Worm (Caenorhabditis elegans) whole organism, L3 larva: ENCODE results near the gene K02E10.6.

ENCODE experiments used
- ama-1 ChIP-seq: fragments of 150-350 bp; optimal IDR thresholded peaks from 2 replicates; lab custom pipeline; 2018
- nhr-12 ChIP-seq: fragments of 150-350 bp; optimal IDR thresholded peaks from 2 replicates; lab custom pipeline; 2014; ENCODE audit warnings: missing biosample characterization, missing genetic modification characterization
- nhr-237 ChIP-seq: fragments of 150-350 bp; optimal IDR thresholded peaks from 2 replicates; lab custom pipeline; 2014; ENCODE audit warnings: missing biosample characterization, missing genetic modification characterization
- nhr-25 ChIP-seq: sonication (generic microtip); optimal IDR thresholded peaks from 2 replicates; lab custom pipeline; 2017; ENCODE audit warnings: missing biosample characterization, missing genetic modification characterization
- pqm-1 ChIP-seq: fragments of 150-350 bp; optimal IDR thresholded peaks from 2 replicates; lab custom pipeline; 2017; ENCODE audit warnings: missing biosample characterization, missing genetic modification characterization, inconsistent platforms
- ztf-4 ChIP-seq: fragments of 150-350 bp; optimal IDR thresholded peaks from 2 replicates; lab custom pipeline; 2014; ENCODE audit warnings: missing biosample characterization, missing genetic modification characterization

- no peak for TF ChIP-seq ztf-4 (tag; lab: Kevin White, UChicago)
- TF ChIP-seq nhr-237, result no peak
- TF ChIP-seq nhr-25 (tag; lab: Kevin White, UChicago), result no peak
- no peak for TF ChIP-seq ama-1 (lab: Kevin White, UChicago)
- TF ChIP-seq nhr-12 (tag; lab: Kevin White, UChicago), result no peak
- TF ChIP-seq pqm-1 (tag; lab: Kevin White, UChicago), result no peak
Measured at ce11 chrX:2516949-2517696, 34.6 kb upstream of the K02E10.6 start.
